Worm (Caenorhabditis elegans): Measurements from ENCODE around the gene ceh-89.

ceh-89 gene

DNA sequence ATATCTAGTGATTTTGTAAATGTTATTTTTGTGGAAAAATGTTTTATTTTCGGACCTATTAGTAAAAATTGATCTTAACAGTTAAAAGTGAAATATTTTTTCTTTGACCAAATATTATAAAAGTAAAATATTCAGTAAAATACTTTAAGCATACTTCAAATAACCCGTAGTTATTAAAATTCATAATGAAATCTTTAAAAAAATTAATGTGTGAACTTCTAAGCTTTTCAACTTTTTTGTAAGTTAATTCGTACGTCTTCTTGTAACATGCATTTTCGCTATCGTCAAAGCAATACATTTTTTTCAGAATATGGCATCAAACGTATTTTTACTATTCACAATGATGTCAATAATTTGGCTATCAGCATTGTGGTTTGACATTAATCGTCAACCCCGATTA is 34.0 kb downstream of the ceh-89 start, which contains the start of gene C37E2.2:
Gene C37E2.2, plus strand, starts transcription at position 301 of the 400 bp plus-strand sequence.
- TF ChIP-seq unc-120 (tag; optimal IDR thresholded peaks at IDR 0.05; ENCODE audit: poor library complexity, severe bottlenecking) = no peak
- no peak for TF ChIP-seq mls-2 (tag; optimal IDR thresholded peaks at IDR 0.05)
- no peak for TF ChIP-seq zip-8 (tag; optimal IDR thresholded peaks at IDR 0.05)
- no peak for TF ChIP-seq mab-5 (tag; optimal IDR thresholded peaks at IDR 0.05)
- no peak for TF ChIP-seq lsy-2 (tag; optimal IDR thresholded peaks at IDR 0.05)
- TF ChIP-seq nhr-237 (tag; optimal IDR thresholded peaks at IDR 0.05) = no peak
- no peak for TF ChIP-seq ceh-43 (GFP tag; optimal IDR thresholded peaks at IDR 0.05)

DNA sequence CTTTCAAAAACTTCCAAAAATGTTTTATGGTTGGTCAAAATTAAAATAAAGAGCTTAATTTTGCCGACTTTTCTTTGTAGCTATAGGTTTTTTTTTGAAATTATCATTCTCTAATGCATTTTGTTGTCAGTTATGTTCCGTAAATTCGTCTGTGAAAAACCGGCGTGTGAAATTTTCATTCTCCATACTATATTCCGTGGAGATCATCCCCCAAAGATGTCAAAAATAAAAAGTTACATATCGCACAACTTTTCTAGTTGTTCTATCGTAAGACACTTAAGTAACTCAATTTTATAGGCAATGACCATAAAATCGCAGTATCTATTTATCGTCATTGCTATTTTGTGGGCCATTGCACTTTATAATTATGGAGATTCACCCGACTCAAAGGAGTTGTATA is 36.9 kb downstream of the ceh-89 start, which contains the start of gene C37E2.10:
Gene C37E2.10, plus strand, starts transcription at position 301 of the 400 bp plus-strand sequence.
- TF ChIP-seq unc-62 (GFP tag; optimal IDR thresholded peaks at IDR 0.05) (no peak), lsy-2 (tag; optimal IDR thresholded peaks at IDR 0.05) (no peak), lin-13 (tag; optimal IDR thresholded peaks at IDR 0.05) (no peak), ztf-11 (tag; optimal IDR thresholded peaks at IDR 0.05) (no peak), elt-1 (tag; optimal IDR thresholded peaks at IDR 0.05; ENCODE audit: borderline replicate concordance, insufficient read depth) (no peak), snpc-4 (tag; optimal IDR thresholded peaks at IDR 0.05) (no peak), hlh-1 (tag; optimal IDR thresholded peaks at IDR 0.05) (no peak), mep-1 (tag; optimal IDR thresholded peaks at IDR 0.05) (no peak), bed-3 (GFP tag; optimal IDR thresholded peaks at IDR 0.05) (no peak), ceh-39 (tag; optimal IDR thresholded peaks at IDR 0.05) (no peak), nhr-12 (tag; optimal IDR thresholded peaks at IDR 0.05) (no peak), nhr-2 (tag; optimal IDR thresholded peaks at IDR 0.05) (no peak), unc-39 (tag; optimal IDR thresholded peaks at IDR 0.05) (no peak)

DNA sequence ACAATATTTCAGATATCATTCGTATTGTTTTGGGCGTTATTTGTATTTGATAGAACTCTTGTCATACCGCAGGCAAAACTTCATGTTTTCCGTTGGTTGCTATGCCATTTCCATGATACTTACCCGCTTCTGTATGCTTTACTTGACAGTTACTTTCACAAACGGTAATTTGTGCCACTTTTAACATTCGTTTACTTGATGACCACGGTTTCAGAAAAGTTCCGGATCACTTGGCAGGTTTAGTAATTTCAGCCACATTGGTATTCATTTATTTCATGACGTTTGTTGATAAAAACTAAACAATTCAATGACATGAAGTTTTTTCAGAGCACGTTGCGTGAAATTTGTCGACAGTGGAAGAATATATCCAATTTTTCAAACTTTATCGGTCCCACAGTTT is 37.7 kb downstream of the ceh-89 start:
- TF ChIP-seq nhr-76 (tag; optimal IDR thresholded peaks at IDR 0.05) (no peak), nhr-28 (tag; optimal IDR thresholded peaks at IDR 0.05) (no peak), sem-2 (GFP tag; optimal IDR thresholded peaks at IDR 0.05) (no peak), mab-5 (tag; optimal IDR thresholded peaks at IDR 0.05) (no peak), lsy-2 (tag; optimal IDR thresholded peaks at IDR 0.05) (no peak), drap-1 (GFP tag; optimal IDR thresholded peaks at IDR 0.05) (no peak), elt-1 (tag; optimal IDR thresholded peaks at IDR 0.05; ENCODE audit: borderline replicate concordance, insufficient read depth) (no peak), unc-39 (tag; optimal IDR thresholded peaks at IDR 0.05) (no peak), hlh-1 (tag; optimal IDR thresholded peaks at IDR 0.05) (no peak), snpc-4 (tag; optimal IDR thresholded peaks at IDR 0.05) (no peak), lin-32 (GFP tag; optimal IDR thresholded peaks at IDR 0.05) (no peak)

DNA sequence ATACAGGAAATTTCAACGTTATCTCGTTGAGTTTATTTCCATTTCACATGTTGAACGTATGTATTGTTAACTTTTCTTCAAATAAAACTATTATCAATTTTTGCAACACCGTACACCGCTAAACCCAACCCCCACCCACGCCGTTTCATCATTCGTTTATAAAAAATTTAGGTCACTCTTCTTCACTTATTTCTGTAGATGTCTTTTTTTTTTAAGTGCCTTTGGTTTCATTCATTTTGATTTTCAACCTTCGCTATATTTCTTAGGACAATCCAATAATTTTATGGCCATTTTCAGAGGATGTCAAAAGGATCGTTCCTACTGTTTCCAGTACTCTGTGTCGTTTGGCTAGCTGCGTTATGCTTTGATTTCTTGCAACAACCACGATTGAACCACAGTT is 38.4 kb downstream of the ceh-89 start, which contains the start of gene C37E2.3:
Gene C37E2.3, plus strand, starts transcription at position 301 of the 400 bp plus-strand sequence.
- TF ChIP-seq pha-4 (tag; optimal IDR thresholded peaks at IDR 0.05) (no peak), blmp-1 (tag; optimal IDR thresholded peaks at IDR 0.05) (no peak)

DNA sequence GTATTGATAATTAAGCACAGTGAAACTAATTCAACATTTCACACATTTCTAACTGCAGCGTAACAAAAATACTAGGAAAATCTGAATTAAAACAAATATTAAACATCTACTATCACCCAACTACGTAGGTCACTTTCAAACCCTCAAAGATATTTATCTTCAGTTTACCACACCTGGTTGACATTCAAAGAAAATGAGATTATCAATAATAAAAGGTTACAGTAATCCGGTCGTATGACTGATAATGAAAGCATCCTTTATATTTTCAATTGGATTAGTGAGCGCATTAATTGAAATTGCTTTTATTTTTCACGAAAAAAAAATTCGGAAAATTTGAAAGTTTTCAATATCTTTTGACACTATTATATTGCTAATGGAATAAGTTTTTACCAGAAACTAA is 40.8 kb downstream of the ceh-89 start:
- no peak for TF ChIP-seq unc-120 (tag; optimal IDR thresholded peaks at IDR 0.05; ENCODE audit: poor library complexity, severe bottlenecking)
- TF ChIP-seq snpc-4 (tag; optimal IDR thresholded peaks at IDR 0.05) = no peak
- TF ChIP-seq sptf-1 (tag; optimal IDR thresholded peaks at IDR 0.05) = no peak
- TF ChIP-seq mab-5 (tag; optimal IDR thresholded peaks at IDR 0.05) = no peak
- TF ChIP-seq unc-39 (tag; optimal IDR thresholded peaks at IDR 0.05) = no peak
- TF ChIP-seq elt-1 (tag; optimal IDR thresholded peaks at IDR 0.05; ENCODE audit: borderline replicate concordance, insufficient read depth) = no peak
- no peak for TF ChIP-seq cnd-1 (tag; optimal IDR thresholded peaks at IDR 0.05)
- TF ChIP-seq pha-4 (tag; optimal IDR thresholded peaks at IDR 0.05) = no peak
- TF ChIP-seq tbx-8 (GFP tag; optimal IDR thresholded peaks at IDR 0.05) = no peak
- no peak for TF ChIP-seq lsy-2 (tag; optimal IDR thresholded peaks at IDR 0.05)
- no peak for TF ChIP-seq mep-1 (tag; optimal IDR thresholded peaks at IDR 0.05)

DNA sequence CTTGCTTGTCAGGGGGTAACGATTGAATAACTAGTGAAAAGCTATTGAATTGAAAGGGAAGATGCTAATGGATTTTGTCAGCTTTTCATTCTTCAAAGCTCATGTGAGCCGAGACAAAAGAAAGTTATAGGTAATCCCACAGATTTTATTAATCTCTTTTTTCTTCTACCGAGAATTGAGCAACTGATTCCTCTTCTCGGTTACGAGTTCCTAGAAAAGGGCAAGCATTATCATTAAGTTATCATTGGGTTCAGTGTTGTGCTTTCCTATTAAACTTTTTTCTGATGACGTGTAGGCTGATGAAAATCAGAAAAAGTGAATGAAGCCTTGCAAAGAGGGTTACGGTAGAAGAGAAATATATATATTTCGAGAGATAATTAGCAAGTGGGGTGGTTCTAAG is 43.9 kb downstream of the ceh-89 start:
- TF ChIP-seq mls-2 (tag; optimal IDR thresholded peaks at IDR 0.05) (no peak), lin-13 (tag; optimal IDR thresholded peaks at IDR 0.05) (no peak), nhr-2 (tag; optimal IDR thresholded peaks at IDR 0.05) (no peak)
